Worm (Caenorhabditis elegans): ENCODE measurements around the gene C09B8.8.

C09B8.8 gene

ce11 chrX:5976206-5976960 is 38.9 kb upstream of the C09B8.8 start (continued):
- TF ChIP-seq bed-2 (GFP tag; IDR thresholded peaks at IDR 0.05) (no peak), ztf-25 (GFP tag; IDR thresholded peaks at IDR 0.05) (no peak), lin-54 (GFP tag; optimal IDR thresholded peaks at IDR 0.05) (no peak), egrh-3 (GFP tag; IDR thresholded peaks at IDR 0.05) (peak; percentile 62; the same call in 1 of the 2 replicates), C17E4.6 (GFP tag; IDR thresholded peaks at IDR 0.05) (no peak), madf-10 (tag; optimal IDR thresholded peaks at IDR 0.05) (no peak), aptf-2 (GFP tag; conservative IDR thresholded peaks at IDR 0.05) (no peak), akir-1 (GFP tag; optimal IDR thresholded peaks at IDR 0.05) (no peak), pha-4 (tag; optimal IDR thresholded peaks at IDR 0.05) (no peak), cebp-2 (GFP tag; IDR thresholded peaks at IDR 0.05) (no peak), mes-4 (tag; optimal IDR thresholded peaks at IDR 0.05) (no peak), xnd-1 (tag; optimal IDR thresholded peaks at IDR 0.05) (no peak), nfyb-1 (GFP tag; IDR thresholded peaks at IDR 0.05) (0 out of 2 replicates have a peak, but pooled peaks have one; percentile 37), Y67H2A.10 (GFP tag; conservative IDR thresholded peaks at IDR 0.05) (no peak), ztf-3 (GFP tag; optimal IDR thresholded peaks at IDR 0.05) (no peak), attf-3 (GFP tag; conservative IDR thresholded peaks at IDR 0.05) (no peak), hrde-1 (tag; optimal IDR thresholded peaks at IDR 0.05; ENCODE audit: borderline replicate concordance) (no peak), snpc-3.4 (tag; optimal IDR thresholded peaks at IDR 0.05) (no peak), F23B12.7 (tag; optimal IDR thresholded peaks at IDR 0.05; ENCODE audit: insufficient read depth) (no peak), nhr-90 (tag; optimal IDR thresholded peaks at IDR 0.05) (no peak), F49E8.2 (tag; optimal IDR thresholded peaks at IDR 0.05; ENCODE audit: insufficient read depth) (no peak), K11D2.4 (GFP tag; IDR thresholded peaks at IDR 0.05) (0 out of 2 replicates have a peak, but pooled peaks have one; percentile 8), F55B11.4 (tag; optimal IDR thresholded peaks at IDR 0.05; ENCODE audit: borderline replicate concordance, insufficient read depth) (no peak), nhr-80 (tag; optimal IDR thresholded peaks at IDR 0.05) (no peak), tbx-9 (tag; optimal IDR thresholded peaks at IDR 0.05; ENCODE audit: borderline replicate concordance) (no peak), ccch-3 (GFP tag; optimal IDR thresholded peaks at IDR 0.05) (no peak), mcd-1 (GFP tag; IDR thresholded peaks at IDR 0.05) (peak; percentile 42; the same call in 1 of the 2 replicates), dpl-1 (GFP tag; optimal IDR thresholded peaks at IDR 0.05) (no peak), B0261.1 (tag; optimal IDR thresholded peaks at IDR 0.05) (no peak), F10E7.11 (tag; optimal IDR thresholded peaks at IDR 0.05) (no peak), gei-17 (GFP tag; optimal IDR thresholded peaks at IDR 0.05) (no peak), rec-8 (tag; optimal IDR thresholded peaks at IDR 0.05) (no peak)

ce11 chrX:5977754-5978153 is 37.5 kb upstream of the C09B8.8 start, which contains the start of gene kin-2:
kin-2 (minus strand) TSS chrX:5977854.
- TF ChIP-seq let-607 (tag; optimal IDR thresholded peaks at IDR 0.05) (no peak), nhr-80 (tag; optimal IDR thresholded peaks at IDR 0.05) (no peak), cebp-2 (GFP tag; IDR thresholded peaks at IDR 0.05) (no peak), attf-3 (GFP tag; conservative IDR thresholded peaks at IDR 0.05) (no peak), T07F8.4 (tag; optimal IDR thresholded peaks at IDR 0.05) (no peak), dpl-1 (GFP tag; optimal IDR thresholded peaks at IDR 0.05) (no peak), ekl-4 (GFP tag; IDR thresholded peaks at IDR 0.05) (no peak), unc-62 (GFP tag; optimal IDR thresholded peaks at IDR 0.05) (no peak), F22D6.2 (tag; optimal IDR thresholded peaks at IDR 0.05) (no peak), Y56A3A.18 (GFP tag; IDR thresholded peaks at IDR 0.05) (no peak), Y53G8AR.9 (GFP tag; conservative IDR thresholded peaks at IDR 0.05) (no peak), F37B4.10 (GFP tag; IDR thresholded peaks at IDR 0.05) (no peak), sea-2 (GFP tag; IDR thresholded peaks at IDR 0.05) (no peak), egl-18 (GFP tag; IDR thresholded peaks at IDR 0.05) (no peak), ceh-27 (GFP tag; optimal IDR thresholded peaks at IDR 0.05) (no peak)
